Fruit fly (Drosophila melanogaster) whole organism, embryonic: ENCODE results near the gene CG14147.

Experiments used
- Antp ChIP-seq: fragments of 200-800 bp; sonication (Bioruptor generic); optimal IDR thresholded peaks from 3 replicates; lab custom pipeline; 2016; ENCODE audit warnings: missing biosample characterization, missing genetic modification characterization
- Blimp-1 ChIP-seq: fragments of 200-800 bp; sonication (Bioruptor generic); optimal IDR thresholded peaks from 3 replicates; lab custom pipeline; 2018; ENCODE audit warnings: missing biosample characterization, missing genetic modification characterization, mild to moderate bottlenecking, moderate library complexity, missing genetic modification reagents
- CG1024 ChIP-seq: fragments of 200-800 bp; sonication (Bioruptor generic); IDR thresholded peaks from 2 replicates; pipeline ENCODE4 v1.3.6; 2022; ENCODE audit warnings: missing biosample characterization, missing genetic modification characterization
- CG10267 ChIP-seq: fragments of 200-800 bp; sonication (Bioruptor generic); optimal IDR thresholded peaks from 2 replicates; lab custom pipeline; 2018; ENCODE audit warnings: missing biosample characterization, mild to moderate bottlenecking, missing genetic modification characterization, moderate library complexity
- CG10462 ChIP-seq: fragments of 200-800 bp; sonication (Bioruptor generic); optimal IDR thresholded peaks from 2 replicates; lab custom pipeline; 2016; ENCODE audit warnings: missing biosample characterization, missing genetic modification characterization
- CG10654 ChIP-seq: fragments of 200-800 bp; sonication (Bioruptor generic); optimal IDR thresholded peaks from 2 replicates; lab custom pipeline; 2016; ENCODE audit warnings: missing biosample characterization, missing genetic modification characterization
- CG11696 ChIP-seq: fragments of 200-800 bp; sonication (Bioruptor generic); IDR thresholded peaks from 2 replicates; pipeline ENCODE4 v1.3.6; 2022; ENCODE audit warnings: missing biosample characterization, missing genetic modification characterization
- CG1233 ChIP-seq: fragments of 200-800 bp; sonication (Bioruptor generic); optimal IDR thresholded peaks from 4 replicates; lab custom pipeline; 2018; ENCODE audit warnings: missing biosample characterization, mild to moderate bottlenecking, missing genetic modification characterization
- CG12769 ChIP-seq: fragments of 200-800 bp; sonication (Bioruptor generic); optimal IDR thresholded peaks from 2 replicates; lab custom pipeline; 2019; ENCODE audit warnings: missing biosample characterization, mild to moderate bottlenecking, missing genetic modification characterization, moderate library complexity
- CG15601 ChIP-seq: fragments of 200-800 bp; sonication (Bioruptor generic); optimal IDR thresholded peaks from 3 replicates; lab custom pipeline; 2019; ENCODE audit warnings: missing biosample characterization, mild to moderate bottlenecking, missing genetic modification characterization, moderate library complexity
- CG16779 ChIP-seq: fragments of 200-800 bp; sonication (Bioruptor generic); IDR thresholded peaks from 2 replicates; pipeline ENCODE4 v1.3.6; 2022; ENCODE audit warnings: missing biosample characterization, missing genetic modification characterization
- CG16815 ChIP-seq: fragments of 200-800 bp; sonication (Bioruptor generic); optimal IDR thresholded peaks from 3 replicates; lab custom pipeline; 2017; ENCODE audit warnings: missing biosample characterization, mild to moderate bottlenecking, missing genetic modification characterization
- CG17328 ChIP-seq: fragments of 200-800 bp; sonication (Bioruptor generic); IDR thresholded peaks from 2 replicates; pipeline ENCODE4 v1.3.6; 2022; ENCODE audit warnings: missing biosample characterization, missing genetic modification characterization
- CG18599 ChIP-seq: fragments of 200-800 bp; sonication (Bioruptor generic); optimal IDR thresholded peaks from 3 replicates; lab custom pipeline; 2017; ENCODE audit warnings: missing biosample characterization, missing genetic modification characterization, mild to moderate bottlenecking, moderate library complexity, missing genetic modification reagents
- CG4328 ChIP-seq: fragments of 200-800 bp; sonication (Bioruptor generic); optimal IDR thresholded peaks from 3 replicates; lab custom pipeline; 2017; ENCODE audit warnings: missing biosample characterization, missing genetic modification reagents, missing genetic modification characterization
- CG4617 ChIP-seq: fragments of 200-800 bp; sonication (Bioruptor generic); optimal IDR thresholded peaks from 3 replicates; lab custom pipeline; 2016; ENCODE audit warnings: missing biosample characterization, missing genetic modification characterization, borderline replicate concordance
- CG6272 ChIP-seq: fragments of 200-800 bp; sonication (Bioruptor generic); IDR thresholded peaks from 2 replicates; pipeline ENCODE4 v1.3.6; 2022; ENCODE audit warnings: missing biosample characterization, missing genetic modification characterization
- CG6689 ChIP-seq: fragments of 200-800 bp; sonication (Bioruptor generic); IDR thresholded peaks from 2 replicates; pipeline ENCODE4 v1.3.6; 2022; ENCODE audit warnings: missing biosample characterization, missing genetic modification characterization
- CG7271 ChIP-seq: fragments of 200-800 bp; sonication (Bioruptor generic); optimal IDR thresholded peaks from 2 replicates; lab custom pipeline; 2018; ENCODE audit warnings: missing biosample characterization, mild to moderate bottlenecking, missing genetic modification characterization, moderate library complexity
- CG7556 ChIP-seq: fragments of 200-800 bp; sonication (Bioruptor generic); optimal IDR thresholded peaks from 2 replicates; lab custom pipeline; 2017; ENCODE audit warnings: missing biosample characterization, mild to moderate bottlenecking, missing genetic modification characterization
- CG8478 ChIP-seq: fragments of >200 bp; optimal IDR thresholded peaks from 2 replicates; lab custom pipeline; 2018
- CG9215 ChIP-seq: fragments of 200-800 bp; sonication (Bioruptor generic); IDR thresholded peaks from 2 replicates; pipeline ENCODE4 v1.3.6; 2022; ENCODE audit warnings: missing biosample characterization, missing genetic modification characterization
- CG9727 ChIP-seq: fragments of 200-800 bp; sonication (Bioruptor generic); optimal IDR thresholded peaks from 3 replicates; lab custom pipeline; 2017; ENCODE audit warnings: missing biosample characterization, mild to moderate bottlenecking, missing genetic modification characterization
- CG9797 ChIP-seq: fragments of 200-800 bp; sonication (Bioruptor generic); optimal IDR thresholded peaks from 3 replicates; lab custom pipeline; 2018; ENCODE audit warnings: missing biosample characterization, mild to moderate bottlenecking, missing genetic modification characterization
- Dad ChIP-seq: fragments of 200-800 bp; sonication (Bioruptor generic); optimal IDR thresholded peaks from 3 replicates; lab custom pipeline; 2016; ENCODE audit warnings: missing biosample characterization, missing genetic modification characterization
- Doc3 ChIP-seq: fragments of 200-800 bp; sonication (Bioruptor generic); IDR thresholded peaks from 3 replicates; pipeline ENCODE4 v1.3.6; 2022; ENCODE audit warnings: missing biosample characterization, missing genetic modification characterization; ENCODE audit not compliant: partially characterized antibody
- Fer2 ChIP-seq: fragments of 200-800 bp; sonication (Bioruptor generic); optimal IDR thresholded peaks from 2 replicates; lab custom pipeline; 2018; ENCODE audit warnings: missing biosample characterization, mild to moderate bottlenecking, missing genetic modification characterization, moderate library complexity
- GATAe ChIP-seq: fragments of 200-800 bp; sonication (Bioruptor generic); conservative IDR thresholded peaks from 2 replicates; pipeline ENCODE4 v1.3.6; 2022; ENCODE audit warnings: missing biosample characterization, missing genetic modification characterization
- Lim3 ChIP-seq: fragments of 200-800 bp; sonication (Bioruptor generic); IDR thresholded peaks from 2 replicates; pipeline ENCODE4 v1.3.6; 2022; ENCODE audit warnings: missing biosample characterization, missing genetic modification characterization
- Max ChIP-seq: fragments of 200-800 bp; sonication (Bioruptor generic); optimal IDR thresholded peaks from 2 replicates; lab custom pipeline; 2016; ENCODE audit warnings: missing biosample characterization, mild to moderate bottlenecking, missing genetic modification characterization
- NC2β ChIP-seq: fragments of 200-800 bp; sonication (Bioruptor generic); optimal IDR thresholded peaks from 2 replicates; lab custom pipeline; 2016; ENCODE audit warnings: missing biosample characterization, missing genetic modification characterization
- NFAT ChIP-seq: fragments of 200-800 bp; sonication (Bioruptor generic); IDR thresholded peaks from 2 replicates; pipeline ENCODE4 v1.3.6; 2022; ENCODE audit warnings: missing biosample characterization, missing genetic modification characterization
- Nf-YC ChIP-seq: fragments of 200-800 bp; optimal IDR thresholded peaks from 3 replicates; lab custom pipeline; 2019; ENCODE audit warnings: missing biosample characterization, mild to moderate bottlenecking, missing genetic modification characterization, moderate library complexity
- Rfx ChIP-seq: fragments of 200-800 bp; sonication (Bioruptor generic); IDR thresholded peaks from 2 replicates; pipeline ENCODE4 v1.3.6; 2022; ENCODE audit warnings: missing biosample characterization, missing genetic modification characterization
- al ChIP-seq: fragments of 200-800 bp; sonication (Bioruptor generic); IDR thresholded peaks from 2 replicates; pipeline ENCODE4 v1.3.6; 2022; ENCODE audit warnings: missing biosample characterization, missing genetic modification characterization
- danr ChIP-seq: fragments of 200-800 bp; sonication (Bioruptor generic); IDR thresholded peaks from 2 replicates; pipeline ENCODE4 v1.3.6; 2022; ENCODE audit warnings: missing biosample characterization, missing genetic modification characterization
- eve ChIP-seq, 2 experiments: fragments of >200 bp; optimal IDR thresholded peaks; 2 replicates each; lab custom pipeline; 2017; ENCODE audit warnings: missing biosample characterization in 2 of 2, missing genetic modification characterization in 2 of 2
- grau ChIP-seq: fragments of 200-800 bp; optimal IDR thresholded peaks from 3 replicates; lab custom pipeline; 2019; ENCODE audit warnings: missing biosample characterization, mild to moderate bottlenecking, missing genetic modification characterization, moderate library complexity
- insv ChIP-seq, 2 experiments: fragments of 200-800 bp; sonication (Bioruptor generic); optimal IDR thresholded peaks; 3 replicates each; lab custom pipeline; 2016 to 2018; ENCODE audit warnings: missing biosample characterization in 2 of 2, missing genetic modification characterization in 2 of 2
- lola ChIP-seq, 3 experiments: fragments of >200 bp in 2 of 3; fragments of 200-800 bp in 1 of 3; sonication (Bioruptor generic) in 1 of 3; optimal IDR thresholded peaks; 2 replicates each; lab custom pipeline; 2017 to 2019; ENCODE audit warnings: missing biosample characterization in 3 of 3, missing genetic modification characterization in 3 of 3, mild to moderate bottlenecking in 1 of 3, moderate library complexity in 1 of 3
- maf-S ChIP-seq: fragments of 200-800 bp; sonication (Bioruptor generic); optimal IDR thresholded peaks from 2 replicates; lab custom pipeline; 2016; ENCODE audit warnings: missing biosample characterization, missing genetic modification characterization
- pnt ChIP-seq: fragments of 200-800 bp; sonication (Bioruptor generic); optimal IDR thresholded peaks from 3 replicates; lab custom pipeline; 2016; ENCODE audit warnings: missing biosample characterization, missing genetic modification characterization
- pzg ChIP-seq: fragments of 200-800 bp; sonication (Bioruptor generic); optimal IDR thresholded peaks from 3 replicates; lab custom pipeline; 2018; ENCODE audit warnings: missing biosample characterization, mild to moderate bottlenecking, missing genetic modification characterization, moderate library complexity
- sc ChIP-seq, 3 experiments: fragments of >200 bp in 2 of 3; fragments of 200-800 bp in 1 of 3; sonication (Bioruptor generic) in 1 of 3; optimal IDR thresholded peaks; 2 replicates in 2 of 3; 3 replicates in 1 of 3; lab custom pipeline; 2017; ENCODE audit warnings: mild to moderate bottlenecking in 1 of 3, missing biosample characterization in 1 of 3, missing genetic modification characterization in 1 of 3, missing genetic modification reagents in 1 of 3
- so ChIP-seq: fragments of 200-800 bp; sonication (Bioruptor generic); IDR thresholded peaks from 3 replicates; pipeline ENCODE4 v1.3.6; 2022; ENCODE audit warnings: missing biosample characterization, missing genetic modification characterization
- sr ChIP-seq: fragments of 200-800 bp; sonication (Bioruptor generic); IDR thresholded peaks from 3 replicates; pipeline ENCODE4 v1.3.6; 2022; ENCODE audit warnings: missing biosample characterization, missing genetic modification characterization
- zen ChIP-seq: fragments of 200-800 bp; sonication (Bioruptor generic); optimal IDR thresholded peaks from 3 replicates; lab custom pipeline; 2018; ENCODE audit warnings: missing biosample characterization, mild to moderate bottlenecking, missing genetic modification characterization, moderate library complexity
- zf30C ChIP-seq: fragments of 200-800 bp; sonication (Bioruptor generic); optimal IDR thresholded peaks from 3 replicates; lab custom pipeline; 2018; ENCODE audit warnings: missing biosample characterization, mild to moderate bottlenecking, missing genetic modification characterization

The CG14147 gene

DNA sequence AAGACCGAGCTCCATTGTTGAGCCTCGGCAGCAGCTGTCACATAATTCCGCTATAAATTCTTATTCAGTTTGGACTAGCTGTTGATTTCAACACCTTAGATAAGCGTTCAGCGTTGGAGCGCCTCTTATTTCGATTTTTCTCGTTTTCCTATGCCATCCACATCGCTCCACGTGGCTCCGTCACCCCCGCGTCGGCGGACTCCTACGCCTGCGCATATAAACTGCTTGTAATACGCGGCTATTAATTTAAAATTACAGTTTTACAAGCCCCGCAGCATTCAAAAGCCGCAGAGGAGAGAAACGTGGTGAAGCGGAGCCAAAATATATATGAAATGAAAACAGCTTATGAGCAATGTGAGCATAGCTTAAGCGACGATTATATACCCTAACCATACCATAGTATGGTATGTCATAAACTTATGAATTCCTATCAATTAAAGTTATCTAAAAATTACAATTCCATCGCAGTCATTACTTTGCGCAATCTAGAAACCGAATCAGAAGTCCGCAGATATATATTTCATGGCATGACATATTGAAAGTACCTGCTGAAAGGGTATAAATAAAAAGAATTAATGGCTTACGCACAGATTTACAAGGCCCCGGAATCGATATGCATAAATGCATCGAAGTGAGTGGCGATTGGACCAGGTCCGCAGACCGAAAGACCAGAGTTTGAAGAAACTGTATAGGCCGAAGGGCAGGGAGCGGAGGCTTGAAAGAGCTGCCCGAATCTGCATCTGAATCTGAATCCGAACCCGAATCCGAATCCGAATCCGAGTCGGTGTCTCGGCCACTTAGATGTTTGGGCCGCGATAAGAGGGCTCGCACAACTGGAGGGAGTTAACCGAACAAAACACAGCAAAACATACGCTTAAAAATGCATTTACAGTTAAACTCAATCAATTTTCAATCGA lies 6.5 kb upstream of the CG14147 start (continued):
- peak; percentile 80 for TF ChIP-seq CG1233 (GFP tag; lab: Kevin White, UChicago)
- no peak for TF ChIP-seq NFAT (GFP tag; lab: Robert Waterston, UW)
- TF ChIP-seq lola (GFP tag; optimal IDR thresholded peaks at IDR 0.05; lab: Kevin White, UChicago): peak in 1 of 3 experiments; percentile 91
- peak; percentile 87 for TF ChIP-seq so
- TF ChIP-seq GATAe (GFP tag; lab: Robert Waterston, UW): no peak
- peak; percentile 34; the same call in 1 of the 2 replicates for TF ChIP-seq al (GFP tag; lab: Robert Waterston, UW)
- no peak for TF ChIP-seq Fer2 (tag; lab: Kevin White, UChicago)
- peak; percentile 46 for TF ChIP-seq CG4328 (GFP tag; lab: Kevin White, UChicago)
- peak; percentile 75 for TF ChIP-seq Max (GFP tag; lab: Kevin White, UChicago)
- no peak for TF ChIP-seq Doc3 (GFP tag; lab: Robert Waterston, UW)
- TF ChIP-seq Nf-YC (tag; lab: Kevin White, UChicago): peak; percentile 59
- peak; percentile 89 for TF ChIP-seq CG6689 (GFP tag; lab: Robert Waterston, UW)
- TF ChIP-seq Lim3 (GFP tag; lab: Robert Waterston, UW): peak; percentile 67; the same call in 1 of the 2 replicates
- peak; percentile 86 for TF ChIP-seq grau (tag; lab: Kevin White, UChicago)
- peak; percentile 86 for TF ChIP-seq NC2β (GFP tag; lab: Kevin White, UChicago)
- TF ChIP-seq CG9727: peak; percentile 76
- peak; percentile 58 for TF ChIP-seq zen (tag; lab: Kevin White, UChicago)
- TF ChIP-seq CG10267 (tag; lab: Kevin White, UChicago): peak; percentile 86
- TF ChIP-seq CG10654 (GFP tag; lab: Kevin White, UChicago): peak; percentile 72
- TF ChIP-seq CG10462 (GFP tag; lab: Kevin White, UChicago): peak; percentile 83
- TF ChIP-seq danr (GFP tag; lab: Robert Waterston, UW): peak; percentile 60
- TF ChIP-seq pzg (GFP tag; lab: Kevin White, UChicago): no peak
- peak; percentile 80 for TF ChIP-seq CG1024 (GFP tag; lab: Robert Waterston, UW)
- TF ChIP-seq CG15601 (tag; lab: Kevin White, UChicago): peak; percentile 88
- no peak for TF ChIP-seq insv (GFP tag; optimal IDR thresholded peaks at IDR 0.05; lab: Kevin White, UChicago)
- no peak for TF ChIP-seq sc (optimal IDR thresholded peaks at IDR 0.05; lab: Kevin White, UChicago)
- peak; percentile 84 for TF ChIP-seq sc (GFP tag; optimal IDR thresholded peaks at IDR 0.05; lab: Kevin White, UChicago)
- peak; percentile 4 for TF ChIP-seq CG7271
- TF ChIP-seq CG6272: peak; percentile 69
- TF ChIP-seq CG17328 (GFP tag; lab: Robert Waterston, UW): peak; percentile 83
- TF ChIP-seq CG9797 (GFP tag; lab: Kevin White, UChicago): no peak
- peak; percentile 86 for TF ChIP-seq pnt
- TF ChIP-seq sr: peak; percentile 78; the same call in 2 of the 3 replicates
- peak; percentile 63 for TF ChIP-seq CG12769 (tag; lab: Kevin White, UChicago)
- peak; percentile 90 for TF ChIP-seq Blimp-1 (GFP tag; lab: Kevin White, UChicago)
- peak; percentile 82 for TF ChIP-seq Antp (GFP tag; lab: Kevin White, UChicago)
- peak; percentile 52 for TF ChIP-seq CG9215 (GFP tag; lab: Robert Waterston, UW)
- TF ChIP-seq eve (GFP tag; optimal IDR thresholded peaks at IDR 0.05; lab: Kevin White, UChicago): peak in 1 of 2 experiments; percentile 92
- TF ChIP-seq CG18599 (GFP tag; lab: Kevin White, UChicago): peak; percentile 68
- TF ChIP-seq CG4617: peak; percentile 37
- peak; percentile 60 for TF ChIP-seq CG16815 (GFP tag; lab: Kevin White, UChicago)
- TF ChIP-seq zf30C: no peak
- TF ChIP-seq CG7556 (GFP tag; lab: Kevin White, UChicago): peak; percentile 86
- TF ChIP-seq Dad (GFP tag; lab: Kevin White, UChicago): peak; percentile 74
- peak; percentile 60 for TF ChIP-seq Rfx (GFP tag; lab: Robert Waterston, UW)
- peak; percentile 46 for TF ChIP-seq maf-S
- TF ChIP-seq CG16779 (GFP tag; lab: Robert Waterston, UW): no peak
- TF ChIP-seq CG8478 (lab: Kevin White, UChicago): no peak
- peak; percentile 59 for TF ChIP-seq CG11696
